Worm (Caenorhabditis elegans) whole organism, L1 larva: ENCODE results near the gene srx-2.

Source experiments
- aha-1 ChIP-seq: fragments of 150-350 bp; optimal IDR thresholded peaks from 2 replicates; lab custom pipeline; 2014; ENCODE audit warnings: missing biosample characterization, missing genetic modification characterization
- ces-1 ChIP-seq: fragments of 150-350 bp; optimal IDR thresholded peaks from 2 replicates; lab custom pipeline; 2014; ENCODE audit warnings: missing biosample characterization, missing genetic modification reagents, missing genetic modification characterization
- egl-27 ChIP-seq, 2 experiments: fragments of 150-350 bp in 1 of 2; sonication (generic microtip); optimal IDR thresholded peaks; 3 replicates each; lab custom pipeline; 2017 to 2018; ENCODE audit warnings: missing biosample characterization in 2 of 2, missing genetic modification characterization in 2 of 2, missing genetic modification reagents in 2 of 2

DNA sequence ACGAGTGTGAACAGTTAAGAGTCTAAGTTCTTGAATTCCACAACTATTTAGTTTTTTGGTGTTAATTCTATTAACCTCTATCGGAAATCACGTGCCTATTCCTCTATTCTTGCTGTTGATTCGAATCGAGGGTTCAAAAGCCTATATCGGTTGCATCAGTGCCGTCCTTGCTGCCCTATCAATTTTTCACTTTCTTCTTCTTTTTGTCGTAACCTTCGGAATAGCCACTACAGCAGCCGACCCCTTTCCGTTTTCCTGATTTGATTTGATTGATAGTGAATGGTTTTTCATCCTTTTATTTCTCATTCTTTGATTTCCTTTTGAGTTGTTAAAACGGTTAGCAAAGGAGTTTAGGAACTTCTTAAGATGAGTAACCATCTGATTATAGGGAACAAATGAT, 15.0 kb upstream of the srx-2 start:
- no peak for TF ChIP-seq egl-27 (tag; optimal IDR thresholded peaks at IDR 0.05; lab: Kevin White, UChicago)
- no peak for TF ChIP-seq ces-1 (GFP tag; lab: Kevin White, UChicago)
- TF ChIP-seq aha-1 (tag; lab: Kevin White, UChicago), result no peak
